Worm (Caenorhabditis elegans): ENCODE data around the gene Y19D2B.1.
A peak's percentile ranks its signal among the peaks of the same experiment; 100 is the strongest.
"Not testable (repeated sequence)": the region's sequence is repeated elsewhere in the genome, so short reads cannot be mapped to it uniquely, and the experiment has no call there.

Gene Y19D2B.1

DNA sequence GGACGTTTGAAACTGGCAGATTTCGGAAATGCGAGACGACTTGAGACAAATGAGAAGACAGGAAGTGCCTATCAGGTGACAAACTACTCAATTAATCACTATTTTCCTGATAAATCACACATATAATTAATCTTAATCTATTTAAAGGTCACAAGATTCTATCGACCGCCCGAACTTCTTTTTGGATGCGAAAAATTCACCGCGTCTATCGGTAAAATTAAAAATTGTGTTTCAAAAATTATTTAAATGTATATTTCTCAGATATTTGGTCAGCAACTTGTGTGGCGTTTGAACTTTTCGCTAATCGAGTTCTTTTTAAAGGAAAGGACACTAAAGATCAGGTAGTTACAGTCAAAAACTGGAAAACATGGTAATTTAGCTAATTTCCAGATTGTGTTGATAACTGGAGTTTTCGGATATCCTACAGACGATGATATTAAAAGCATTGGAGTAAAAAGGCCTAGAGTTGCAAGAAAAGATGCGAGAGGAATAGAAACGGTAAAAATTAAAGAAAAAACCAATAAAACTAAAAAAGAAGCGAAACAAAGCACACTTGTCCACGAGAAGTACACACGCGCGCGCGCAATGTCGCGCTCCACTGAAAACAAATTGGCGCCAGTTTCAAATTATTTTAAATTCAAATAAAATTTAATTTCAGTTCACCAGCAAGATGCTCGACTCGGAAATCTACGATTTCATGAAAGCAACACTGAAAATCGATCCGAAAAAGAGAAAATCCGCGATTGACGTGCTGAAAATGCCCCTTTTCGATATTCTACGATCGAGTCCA lies 25.7 kb upstream of the Y19D2B.1 start:
- TF ChIP-seq M03D4.4 (tag; optimal IDR thresholded peaks at IDR 0.05) (no peak), zip-8 (tag; optimal IDR thresholded peaks at IDR 0.05) (no peak), ham-2 (GFP tag; optimal IDR thresholded peaks at IDR 0.05) (no peak), lsy-2 (tag; optimal IDR thresholded peaks at IDR 0.05) (no peak), hlh-1 (tag; optimal IDR thresholded peaks at IDR 0.05) (no peak), sem-2 (GFP tag; optimal IDR thresholded peaks at IDR 0.05) (no peak), ceh-39 (tag; optimal IDR thresholded peaks at IDR 0.05) (no peak), ztf-11 (tag; optimal IDR thresholded peaks at IDR 0.05) (no peak), elt-3 (tag; optimal IDR thresholded peaks at IDR 0.05) (no peak), lin-13 (tag; optimal IDR thresholded peaks at IDR 0.05) (no peak), ceh-83 (GFP tag; optimal IDR thresholded peaks at IDR 0.05) (no peak), cnd-1 (tag; optimal IDR thresholded peaks at IDR 0.05) (no peak), mab-5 (tag; optimal IDR thresholded peaks at IDR 0.05) (no peak), nhr-28 (tag; optimal IDR thresholded peaks at IDR 0.05) (no peak), elt-1 (tag; optimal IDR thresholded peaks at IDR 0.05; ENCODE audit: borderline replicate concordance, insufficient read depth) (no peak), unc-120 (tag; optimal IDR thresholded peaks at IDR 0.05; ENCODE audit: poor library complexity, severe bottlenecking) (no peak), sptf-1 (tag; optimal IDR thresholded peaks at IDR 0.05) (no peak), unc-39 (tag; optimal IDR thresholded peaks at IDR 0.05) (no peak)

DNA sequence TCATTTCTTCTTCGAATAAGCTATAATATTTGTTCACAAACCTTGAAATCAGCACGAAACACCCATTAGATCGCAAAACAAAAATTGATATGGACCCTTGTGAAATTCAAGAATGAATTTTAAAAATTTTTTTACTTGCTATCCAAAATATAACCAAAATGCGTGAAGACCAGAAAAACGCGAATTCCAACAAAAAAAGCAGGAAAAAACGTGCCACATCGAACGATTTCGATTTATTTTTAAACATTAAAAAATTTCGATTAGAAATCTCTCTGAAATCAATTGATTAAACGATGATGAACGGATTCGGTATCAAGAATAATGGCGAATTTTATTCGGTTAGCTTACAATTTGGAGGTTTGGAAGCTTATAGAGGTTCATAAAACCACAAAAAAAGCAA lies 24.5 kb upstream of the Y19D2B.1 start, which contains the start of the genes tceb-3 and gskl-1:
Gene tceb-3 (minus strand): TSS at position 101 of the 400 bp plus-strand sequence.
Gene gskl-1 (plus strand): TSS at position 243 of the 400 bp plus-strand sequence.
- TF ChIP-seq ces-1 (GFP tag; optimal IDR thresholded peaks at IDR 0.05) (no peak), unc-120 (tag; optimal IDR thresholded peaks at IDR 0.05; ENCODE audit: poor library complexity, severe bottlenecking) (no peak), cnd-1 (tag; optimal IDR thresholded peaks at IDR 0.05) (no peak), elt-3 (tag; optimal IDR thresholded peaks at IDR 0.05) (no peak), ztf-11 (tag; optimal IDR thresholded peaks at IDR 0.05) (no peak), nhr-12 (tag; optimal IDR thresholded peaks at IDR 0.05) (no peak), mab-5 (tag; optimal IDR thresholded peaks at IDR 0.05) (no peak), ceh-43 (GFP tag; optimal IDR thresholded peaks at IDR 0.05) (no peak), ceh-83 (GFP tag; optimal IDR thresholded peaks at IDR 0.05) (no peak), unc-39 (tag; optimal IDR thresholded peaks at IDR 0.05) (no peak), hlh-1 (tag; optimal IDR thresholded peaks at IDR 0.05) (no peak), lsy-2 (tag; optimal IDR thresholded peaks at IDR 0.05) (no peak), ceh-39 (tag; optimal IDR thresholded peaks at IDR 0.05) (no peak), M03D4.4 (tag; optimal IDR thresholded peaks at IDR 0.05) (no peak)

DNA sequence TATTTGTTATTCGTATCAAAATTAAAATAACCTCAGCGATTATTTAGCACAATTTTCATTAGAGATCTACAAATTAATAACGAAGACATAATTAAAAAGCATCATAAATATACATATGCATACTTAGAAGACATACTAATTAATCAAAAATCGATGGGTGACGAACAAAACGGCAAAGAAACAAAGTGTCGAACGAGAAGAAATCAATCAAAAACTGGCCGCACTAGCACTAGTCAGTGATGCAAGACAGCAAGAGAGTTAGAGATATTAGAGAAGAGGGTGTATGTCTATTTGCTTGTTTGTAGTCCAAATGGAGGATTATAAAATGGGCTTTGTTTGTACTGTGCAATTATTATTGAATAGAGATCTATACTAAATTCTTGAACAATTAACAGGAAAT lies 24.1 kb upstream of the Y19D2B.1 start:
- TF ChIP-seq unc-62 (GFP tag; optimal IDR thresholded peaks at IDR 0.05) (peak; percentile 81), sptf-1 (tag; optimal IDR thresholded peaks at IDR 0.05) (no peak), lsy-2 (tag; optimal IDR thresholded peaks at IDR 0.05) (no peak)

DNA sequence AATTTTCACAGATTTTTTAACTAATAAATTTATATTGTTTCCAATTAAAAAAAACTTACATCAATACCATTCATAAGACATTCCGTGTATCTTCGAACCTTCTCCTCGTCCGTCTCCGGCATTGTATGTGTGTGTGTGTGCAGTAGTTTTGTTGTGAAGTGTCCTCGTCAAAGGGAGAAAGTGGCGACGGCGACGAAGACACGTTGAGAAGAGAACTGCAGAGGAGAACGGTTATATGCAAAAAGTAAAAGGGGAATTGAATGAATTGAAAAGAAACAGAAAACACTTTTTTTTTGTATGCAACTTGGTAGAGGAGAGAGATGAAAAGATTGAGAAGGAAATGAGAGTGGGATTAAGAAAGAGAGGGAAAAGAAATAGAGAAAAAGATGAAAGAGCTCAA lies 22.7 kb upstream of the Y19D2B.1 start:
- TF ChIP-seq unc-120 (tag; optimal IDR thresholded peaks at IDR 0.05; ENCODE audit: poor library complexity, severe bottlenecking), result no peak
- TF ChIP-seq ceh-39 (tag; optimal IDR thresholded peaks at IDR 0.05), result no peak
- no peak for TF ChIP-seq M03D4.4 (tag; optimal IDR thresholded peaks at IDR 0.05)
- TF ChIP-seq mls-2 (tag; optimal IDR thresholded peaks at IDR 0.05), result no peak
- TF ChIP-seq elt-1 (tag; optimal IDR thresholded peaks at IDR 0.05; ENCODE audit: borderline replicate concordance, insufficient read depth), result no peak
- no peak for TF ChIP-seq ceh-83 (GFP tag; optimal IDR thresholded peaks at IDR 0.05)
- no peak for TF ChIP-seq sptf-1 (tag; optimal IDR thresholded peaks at IDR 0.05)
- no peak for TF ChIP-seq pha-4 (tag; optimal IDR thresholded peaks at IDR 0.05)
- TF ChIP-seq bed-3 (GFP tag; optimal IDR thresholded peaks at IDR 0.05), result no peak
- TF ChIP-seq nhr-2 (tag; optimal IDR thresholded peaks at IDR 0.05), result no peak
- no peak for TF ChIP-seq ztf-11 (tag; optimal IDR thresholded peaks at IDR 0.05)
- no peak for TF ChIP-seq elt-3 (tag; optimal IDR thresholded peaks at IDR 0.05)
- TF ChIP-seq unc-62 (GFP tag; optimal IDR thresholded peaks at IDR 0.05), result no peak
- TF ChIP-seq nhr-237 (tag; optimal IDR thresholded peaks at IDR 0.05), result no peak

DNA sequence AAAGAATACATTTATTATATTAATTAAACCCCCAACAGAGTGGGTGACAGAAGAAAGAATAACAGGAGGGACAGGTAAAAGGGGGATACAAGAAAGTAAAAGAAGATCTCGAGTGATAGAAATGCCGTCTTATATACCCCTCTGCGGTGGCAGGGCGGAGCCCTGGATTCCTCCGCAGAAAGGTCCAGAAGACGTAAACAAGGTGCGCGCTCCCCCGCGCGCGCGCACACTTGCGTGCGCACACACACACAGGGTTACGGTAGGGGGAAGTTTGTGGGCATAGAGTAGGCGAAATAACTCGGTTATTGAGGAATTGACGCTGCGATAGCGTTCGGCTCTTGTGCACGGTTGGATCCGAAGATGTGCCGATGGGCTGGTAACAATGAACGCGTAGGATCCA lies 19.1 kb upstream of the Y19D2B.1 start, which contains the start of gene R03D7.15:
Gene R03D7.15 (plus strand): TSS at position 299 of the 400 bp plus-strand sequence.
- not testable (repeated sequence) for TF ChIP-seq ceh-39 (tag; optimal IDR thresholded peaks at IDR 0.05); lin-32 (GFP tag; optimal IDR thresholded peaks at IDR 0.05); flh-1 (GFP tag; optimal IDR thresholded peaks at IDR 0.05)
